Worm (Caenorhabditis elegans) whole organism, L4/young adult: ENCODE data around the gene deg-3.

Experiments used
- W03F9.2 ChIP-seq: fragments of 150-350 bp; optimal IDR thresholded peaks from 2 replicates; lab custom pipeline; 2014; ENCODE audit warnings: missing biosample characterization, missing genetic modification characterization
- dao-5 ChIP-seq: sonication (generic microtip); optimal IDR thresholded peaks from 2 replicates; lab custom pipeline; 2016; ENCODE audit warnings: missing genotype, missing genetic modification characterization, moderate library complexity, missing compliant biosample characterization
- him-1 ChIP-seq: sonication (generic microtip); optimal IDR thresholded peaks from 2 replicates; lab custom pipeline; 2016; ENCODE audit warnings: missing genotype, missing genetic modification reagents, missing genetic modification characterization, missing compliant biosample characterization

DNA sequence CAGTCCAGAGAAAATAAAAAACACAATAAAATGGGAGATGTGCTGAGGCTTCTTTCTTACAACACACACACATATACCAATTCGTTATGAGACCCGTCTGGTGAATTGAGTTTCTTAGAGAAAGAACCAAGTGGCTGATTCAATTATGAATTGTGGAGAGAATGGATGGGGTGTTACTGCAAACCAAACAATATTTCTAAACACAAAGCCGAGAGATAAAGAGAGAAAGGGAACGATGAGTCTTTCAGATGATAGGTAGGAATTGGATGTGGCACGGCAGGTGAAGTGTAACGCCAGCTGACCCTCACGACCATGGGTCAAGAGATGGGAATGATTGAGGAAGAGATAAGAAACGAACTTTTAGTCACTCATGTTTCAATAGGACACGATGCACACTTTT lies 31.3 kb upstream of the deg-3 start, which contains the start of gene mig-17:
- TF ChIP-seq W03F9.2 (tag; lab: Kevin White, UChicago): no peak
- TF ChIP-seq him-1 (tag; lab: Kevin White, UChicago): no peak
- TF ChIP-seq dao-5 (tag; lab: Kevin White, UChicago): no peak
